Fruit fly (Drosophila melanogaster) whole organism, prepupa: ENCODE results near the gene ich.

Experiments used
- CG32006 ChIP-seq: fragments of 200-800 bp; sonication (Bioruptor generic); optimal IDR thresholded peaks from 3 replicates; lab custom pipeline; 2017; ENCODE audit warnings: missing biosample characterization, mild to moderate bottlenecking, missing genetic modification characterization
- CG4318 ChIP-seq: fragments of 200-800 bp; sonication (Bioruptor generic); optimal IDR thresholded peaks from 3 replicates; lab custom pipeline; 2017; ENCODE audit warnings: missing biosample characterization, mild to moderate bottlenecking, missing genetic modification characterization
- Gug ChIP-seq: fragments of 200-800 bp; sonication (Bioruptor generic); IDR thresholded peaks from 2 replicates; pipeline ENCODE4 v1.3.6; 2022; ENCODE audit warnings: missing biosample characterization, missing genetic modification characterization
- vri ChIP-seq: fragments of 200-800 bp; sonication (Bioruptor generic); optimal IDR thresholded peaks from 3 replicates; lab custom pipeline; 2016; ENCODE audit warnings: missing biosample characterization, mild to moderate bottlenecking, missing genetic modification characterization

DNA sequence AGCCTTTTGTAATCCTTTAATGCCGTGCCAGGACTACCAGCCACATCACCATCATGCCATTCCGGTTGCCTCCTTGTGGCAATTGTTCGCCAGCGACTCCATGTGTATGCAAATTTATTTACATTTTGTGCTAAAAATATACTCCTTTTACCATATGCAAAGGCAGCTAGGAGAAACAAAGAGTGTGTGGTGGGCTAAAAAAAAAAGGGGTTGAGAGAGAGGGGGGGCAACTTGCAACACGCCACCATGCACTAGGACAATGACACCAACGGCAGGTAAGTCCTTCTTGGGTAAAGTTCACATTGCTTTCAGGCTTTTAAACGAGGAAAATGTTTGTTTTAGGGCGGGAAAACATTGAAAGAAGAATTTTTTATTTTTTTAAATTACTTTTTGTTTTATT lies 47.9 kb downstream of the ich start:
- no peak for TF ChIP-seq vri (GFP tag; lab: Kevin White, UChicago)
- TF ChIP-seq Gug (GFP tag; lab: Robert Waterston, UW): no peak
- TF ChIP-seq CG32006 (GFP tag; lab: Kevin White, UChicago): no peak
- no peak for TF ChIP-seq CG4318 (GFP tag; lab: Kevin White, UChicago)
